Fruit fly (Drosophila melanogaster) whole organism, pupa: ENCODE results near the gene CG4069.
A peak's percentile ranks its signal among the peaks of the same experiment; 100 is the strongest.

Experiments used
- CG10348 ChIP-seq: fragments of 200-800 bp; sonication (Bioruptor generic); IDR thresholded peaks from 2 replicates; pipeline ENCODE4 v1.3.6; 2022; ENCODE audit warnings: missing biosample characterization, missing genetic modification characterization
- CG12605 ChIP-seq: fragments of 200-800 bp; sonication (Bioruptor generic); IDR thresholded peaks from 2 replicates; pipeline ENCODE4 v1.3.6; 2022; ENCODE audit warnings: missing biosample characterization, missing genetic modification characterization
- CG13204 ChIP-seq: fragments of 200-800 bp; sonication (Bioruptor generic); optimal IDR thresholded peaks from 2 replicates; lab custom pipeline; 2018; ENCODE audit warnings: missing biosample characterization, mild to moderate bottlenecking, missing genetic modification characterization, moderate library complexity
- CG14655 ChIP-seq: fragments of 200-800 bp; sonication (Bioruptor generic); optimal IDR thresholded peaks from 3 replicates; lab custom pipeline; 2017; ENCODE audit warnings: mild to moderate bottlenecking, missing biosample characterization, missing genetic modification reagents, missing genetic modification characterization
- CG15710 ChIP-seq: fragments of 200-800 bp; sonication (Bioruptor generic); optimal IDR thresholded peaks from 2 replicates; lab custom pipeline; 2018; ENCODE audit warnings: missing biosample characterization, mild to moderate bottlenecking, missing genetic modification characterization, moderate library complexity
- CG17806 ChIP-seq: fragments of 200-800 bp; sonication (Bioruptor generic); optimal IDR thresholded peaks from 2 replicates; lab custom pipeline; 2018; ENCODE audit warnings: missing biosample characterization, mild to moderate bottlenecking, missing genetic modification characterization, moderate library complexity
- CG32121 ChIP-seq: fragments of 200-800 bp; sonication (Bioruptor generic); IDR thresholded peaks from 2 replicates; pipeline ENCODE4 v1.3.6; 2022; ENCODE audit warnings: missing biosample characterization, missing genetic modification characterization
- CG34367 ChIP-seq: fragments of 200-800 bp; sonication (Bioruptor generic); optimal IDR thresholded peaks from 2 replicates; lab custom pipeline; 2018; ENCODE audit warnings: missing biosample characterization, mild to moderate bottlenecking, missing genetic modification characterization
- CG4496 ChIP-seq: fragments of 200-800 bp; sonication (Bioruptor generic); IDR thresholded peaks from 3 replicates; pipeline ENCODE4 v1.3.6; 2022; ENCODE audit warnings: missing biosample characterization, missing genetic modification characterization
- CG8159 ChIP-seq: fragments of 200-800 bp; sonication (Bioruptor generic); optimal IDR thresholded peaks from 3 replicates; lab custom pipeline; 2018; ENCODE audit warnings: missing biosample characterization, mild to moderate bottlenecking, missing genetic modification characterization, moderate library complexity
- CG8301 ChIP-seq: fragments of 200-800 bp; sonication (Bioruptor generic); optimal IDR thresholded peaks from 2 replicates; lab custom pipeline; 2018; ENCODE audit warnings: missing biosample characterization, mild to moderate bottlenecking, missing genetic modification characterization
- CG9948 ChIP-seq: fragments of 200-800 bp; sonication (Bioruptor generic); optimal IDR thresholded peaks from 2 replicates; lab custom pipeline; 2018; ENCODE audit warnings: missing biosample characterization, mild to moderate bottlenecking, missing genetic modification characterization, moderate library complexity
- D1 ChIP-seq: fragments of 200-800 bp; sonication (Bioruptor generic); optimal IDR thresholded peaks from 2 replicates; lab custom pipeline; 2018; ENCODE audit warnings: missing biosample characterization, mild to moderate bottlenecking, missing genetic modification characterization, moderate library complexity
- EcR ChIP-seq: fragments of 200-800 bp; sonication (Bioruptor generic); optimal IDR thresholded peaks from 3 replicates; lab custom pipeline; 2019; ENCODE audit warnings: missing biosample characterization, missing genetic modification characterization, mild to moderate bottlenecking, moderate library complexity, missing genetic modification reagents
- Ets98B ChIP-seq: fragments of 200-800 bp; sonication (Bioruptor generic); IDR thresholded peaks from 2 replicates; pipeline ENCODE4 v1.3.6; 2022; ENCODE audit warnings: missing biosample characterization, missing genetic modification characterization
- Pif1A ChIP-seq: fragments of 200-800 bp; sonication (Bioruptor generic); optimal IDR thresholded peaks from 3 replicates; lab custom pipeline; 2016; ENCODE audit warnings: missing biosample characterization, missing genetic modification characterization
- Pif1B ChIP-seq: fragments of 200-800 bp; sonication (Bioruptor generic); optimal IDR thresholded peaks from 3 replicates; lab custom pipeline; 2016; ENCODE audit warnings: missing biosample characterization, missing genetic modification characterization
- Snoo ChIP-seq: fragments of 200-800 bp; sonication (Bioruptor generic); optimal IDR thresholded peaks from 3 replicates; lab custom pipeline; 2017; ENCODE audit warnings: missing biosample characterization, mild to moderate bottlenecking, missing genetic modification characterization, inconsistent platforms
- fd96Ca ChIP-seq: fragments of 200-800 bp; sonication (Bioruptor generic); IDR thresholded peaks from 3 replicates; pipeline ENCODE4 v1.3.6; 2022; ENCODE audit warnings: missing biosample characterization, missing genetic modification characterization
- gl ChIP-seq: fragments of 200-800 bp; sonication (Bioruptor generic); optimal IDR thresholded peaks from 2 replicates; lab custom pipeline; 2018; ENCODE audit warnings: missing biosample characterization, mild to moderate bottlenecking, missing genetic modification characterization
- rn ChIP-seq: fragments of 200-800 bp; sonication (Bioruptor generic); IDR thresholded peaks from 2 replicates; pipeline ENCODE4 v1.3.6; 2022; ENCODE audit warnings: missing biosample characterization, missing genetic modification characterization

CG4069 gene

dm6 chr3L:12506963-12507552 is 30.1 kb downstream of the CG4069 start:
- TF ChIP-seq Pif1A (GFP tag; lab: Kevin White, UChicago) (no peak), Pif1B (GFP tag; lab: Kevin White, UChicago) (no peak), CG10348 (GFP tag; lab: Robert Waterston, UW) (no peak), CG13204 (GFP tag; lab: Kevin White, UChicago) (no peak), fd96Ca (GFP tag; lab: Robert Waterston, UW) (0 out of 3 replicates have a peak, but pooled peaks have one; percentile 14), gl (no peak), CG8301 (tag; lab: Kevin White, UChicago) (no peak), CG8159 (no peak)

dm6 chr3L:12505990-12506389 is 31.1 kb downstream of the CG4069 start:
- TF ChIP-seq CG10348 (GFP tag; lab: Robert Waterston, UW): no peak
- TF ChIP-seq CG8159: no peak
- TF ChIP-seq CG34367: no peak
- TF ChIP-seq CG14655 (GFP tag; lab: Kevin White, UChicago): no peak
- TF ChIP-seq Pif1B (GFP tag; lab: Kevin White, UChicago): no peak
- no peak for TF ChIP-seq CG15710 (tag; lab: Kevin White, UChicago)
- no peak for TF ChIP-seq gl

DNA sequence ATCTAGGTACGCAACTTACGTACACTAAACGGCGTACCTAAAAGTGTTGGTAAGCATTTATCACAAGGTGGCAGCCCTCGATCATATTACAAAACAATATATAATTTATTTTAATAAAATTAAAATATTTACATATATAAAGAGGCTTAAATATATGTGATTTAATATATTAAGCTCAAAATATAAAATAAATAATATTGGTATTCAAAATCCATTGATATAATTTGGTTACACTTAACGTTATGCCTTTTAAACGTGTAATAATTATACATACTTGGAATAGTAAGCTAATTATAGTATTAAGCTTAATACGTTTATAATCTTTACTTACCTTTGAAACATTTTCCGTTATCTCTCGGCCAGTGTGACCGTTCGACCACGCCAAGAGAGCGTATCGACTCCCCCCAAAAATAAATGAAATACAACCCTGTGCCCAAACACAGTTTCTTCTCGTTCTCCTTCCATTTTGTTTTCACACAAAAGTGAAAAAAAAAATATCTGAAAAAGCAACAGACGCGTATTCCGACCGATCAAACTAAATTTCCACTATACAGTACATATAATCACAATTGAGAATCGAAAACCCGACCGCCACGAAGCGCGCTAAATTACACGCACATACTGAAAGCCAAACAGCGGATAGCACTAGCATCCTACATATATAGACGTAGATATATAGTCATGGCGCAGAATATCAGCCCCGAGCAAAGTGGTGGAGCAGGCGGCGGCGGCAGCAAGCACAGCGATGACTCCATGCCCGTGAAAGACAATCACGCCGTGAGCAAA is 33.1 kb downstream of the CG4069 start, which contains the start of the genes CG10646 and vih:
TSS of gene CG10646 (minus strand) at position 30 of the 786 bp plus-strand sequence.
TSS of gene vih (plus strand) at position 428 of the 786 bp plus-strand sequence.
- peak; percentile 27 for TF ChIP-seq CG15710 (tag; lab: Kevin White, UChicago)
- no peak for TF ChIP-seq CG8301 (tag; lab: Kevin White, UChicago)
- TF ChIP-seq D1 (tag; lab: Kevin White, UChicago): no peak
- TF ChIP-seq fd96Ca (GFP tag; lab: Robert Waterston, UW): no peak
- no peak for TF ChIP-seq EcR (GFP tag; lab: Kevin White, UChicago)
- TF ChIP-seq gl: no peak
- peak; percentile 23 for TF ChIP-seq CG8159
- TF ChIP-seq CG12605 (GFP tag; lab: Robert Waterston, UW): no peak
- TF ChIP-seq CG10348 (GFP tag; lab: Robert Waterston, UW): no peak
- TF ChIP-seq Snoo (tag; lab: Kevin White, UChicago): peak; percentile 37
- no peak for TF ChIP-seq CG34367
- TF ChIP-seq Pif1A (GFP tag; lab: Kevin White, UChicago): no peak
- no peak; the same call in 1 of the 2 replicates for TF ChIP-seq Ets98B
- TF ChIP-seq Pif1B (GFP tag; lab: Kevin White, UChicago): no peak
- no peak for TF ChIP-seq CG17806
- no peak for TF ChIP-seq CG13204 (GFP tag; lab: Kevin White, UChicago)
- peak; percentile 31; the same call in 1 of the 3 replicates for TF ChIP-seq CG4496 (GFP tag; lab: Robert Waterston, UW)
- no peak for TF ChIP-seq CG14655 (GFP tag; lab: Kevin White, UChicago)
- TF ChIP-seq rn: no peak
- TF ChIP-seq CG9948 (tag; lab: Kevin White, UChicago): no peak
- no peak for TF ChIP-seq CG32121 (GFP tag; lab: Robert Waterston, UW)

- TF ChIP-seq EcR (GFP tag; lab: Kevin White, UChicago) (no peak), CG32121 (GFP tag; lab: Robert Waterston, UW) (no peak), CG8301 (tag; lab: Kevin White, UChicago) (no peak), D1 (tag; lab: Kevin White, UChicago) (no peak), Ets98B (no peak), Pif1A (GFP tag; lab: Kevin White, UChicago) (no peak), CG4496 (GFP tag; lab: Robert Waterston, UW) (no peak), rn (no peak), fd96Ca (GFP tag; lab: Robert Waterston, UW) (no peak), CG17806 (peak; percentile 11), Pif1B (GFP tag; lab: Kevin White, UChicago) (no peak), CG15710 (tag; lab: Kevin White, UChicago) (peak; percentile 40), gl (no peak), CG13204 (GFP tag; lab: Kevin White, UChicago) (no peak), CG10348 (GFP tag; lab: Robert Waterston, UW) (no peak), CG34367 (no peak), CG14655 (GFP tag; lab: Kevin White, UChicago) (no peak), Snoo (tag; lab: Kevin White, UChicago) (peak; percentile 27), CG8159 (peak; percentile 16), CG12605 (GFP tag; lab: Robert Waterston, UW) (no peak), CG9948 (tag; lab: Kevin White, UChicago) (peak; percentile 3)
These were observed 35.9 kb downstream of the CG4069 start, which contains the start of the genes CG10638 and CG10681 for dm6 chr3L:12501249-12501648. Gene CG10638 (minus strand): TSS chr3L:12501311. Gene CG10681 (plus strand): TSS chr3L:12501513.

- no peak for TF ChIP-seq gl
- TF ChIP-seq CG9948 (tag; lab: Kevin White, UChicago): peak; percentile 18
- TF ChIP-seq CG4496 (GFP tag; lab: Robert Waterston, UW): 0 out of 3 replicates have a peak, but pooled peaks have one; percentile 32
- TF ChIP-seq CG32121 (GFP tag; lab: Robert Waterston, UW): peak; percentile 35; the same call in 1 of the 2 replicates
- TF ChIP-seq CG17806: peak; percentile 6
- no peak for TF ChIP-seq CG8301 (tag; lab: Kevin White, UChicago)
- TF ChIP-seq CG15710 (tag; lab: Kevin White, UChicago): peak; percentile 11
- TF ChIP-seq fd96Ca (GFP tag; lab: Robert Waterston, UW): 0 out of 3 replicates have a peak, but pooled peaks have one; percentile 15
These were observed 40.4 kb downstream of the CG4069 start, which contains the start of gene CG10657 for dm6 chr3L:12496428-12497344. Gene CG10657 (minus strand): TSS chr3L:12497216.
